Fruit fly (Drosophila melanogaster) whole organism, prepupa: ENCODE measurements around the gene Gbeta13F.

ENCODE experiments used
- CG6792 ChIP-seq: fragments of 200-800 bp; sonication (Bioruptor generic); optimal IDR thresholded peaks from 3 replicates; lab custom pipeline; 2016; ENCODE audit warnings: missing biosample characterization, missing genetic modification characterization
- CG6808 ChIP-seq: fragments of 200-800 bp; sonication (Bioruptor generic); optimal IDR thresholded peaks from 3 replicates; lab custom pipeline; 2017; ENCODE audit warnings: missing biosample characterization, missing genetic modification characterization, mild to moderate bottlenecking, moderate library complexity, missing genetic modification reagents
- CG6854 ChIP-seq: fragments of 200-800 bp; sonication (Bioruptor generic); optimal IDR thresholded peaks from 2 replicates; lab custom pipeline; 2017; ENCODE audit warnings: missing biosample characterization, mild to moderate bottlenecking, missing genetic modification characterization
- esn ChIP-seq: fragments of 200-800 bp; sonication (Bioruptor generic); optimal IDR thresholded peaks from 2 replicates; lab custom pipeline; 2016; ENCODE audit warnings: missing biosample characterization, mild to moderate bottlenecking, missing genetic modification characterization, moderate library complexity
- lz ChIP-seq: fragments of 200-800 bp; sonication (Bioruptor generic); optimal IDR thresholded peaks from 3 replicates; lab custom pipeline; 2016; ENCODE audit warnings: missing biosample characterization, missing genetic modification characterization

dm6 chrX:15860479-15860878 is 564 bp downstream of the Gbeta13F start:
- peak; percentile 74 for TF ChIP-seq CG6808
- peak; percentile 15 for TF ChIP-seq esn (GFP tag; lab: Kevin White, UChicago)
- TF ChIP-seq CG6854 (GFP tag; lab: Kevin White, UChicago): peak; percentile 9
- TF ChIP-seq lz: peak; percentile 20
- no peak for TF ChIP-seq CG6792 (GFP tag; lab: Kevin White, UChicago)
